Fruit fly (Drosophila melanogaster) whole organism, embryonic: Measurements from ENCODE around the gene Dpm3.

ENCODE experiments used
- Asciz ChIP-seq: fragments of 200-800 bp; sonication (Bioruptor generic); optimal IDR thresholded peaks from 2 replicates; lab custom pipeline; 2017; ENCODE audit warnings: missing biosample characterization, mild to moderate bottlenecking, missing genetic modification characterization, missing genetic modification reagents
- B-H1 ChIP-seq: fragments of 200-800 bp; sonication (Bioruptor generic); IDR thresholded peaks from 3 replicates; pipeline ENCODE4 v1.3.6; 2022; ENCODE audit warnings: missing biosample characterization, missing genetic modification characterization
- CG10366 ChIP-seq: fragments of 200-800 bp; sonication (Bioruptor generic); IDR thresholded peaks from 2 replicates; pipeline ENCODE4 v1.3.6; 2022; ENCODE audit warnings: missing biosample characterization, missing genetic modification characterization
- CG10979 ChIP-seq: fragments of 200-800 bp; sonication (Bioruptor generic); optimal IDR thresholded peaks from 2 replicates; lab custom pipeline; 2018; ENCODE audit warnings: missing biosample characterization, mild to moderate bottlenecking, missing genetic modification characterization, moderate library complexity
- CG11456 ChIP-seq: fragments of 200-800 bp; sonication (Bioruptor generic); IDR thresholded peaks from 3 replicates; pipeline ENCODE4 v1.3.6; 2022; ENCODE audit warnings: missing biosample characterization, missing genetic modification characterization
- CG11695 ChIP-seq: fragments of 200-800 bp; sonication (Bioruptor generic); IDR thresholded peaks from 3 replicates; pipeline ENCODE4 v1.3.6; 2022; ENCODE audit warnings: missing biosample characterization, missing genetic modification characterization
- CG12299 ChIP-seq: fragments of 200-800 bp; sonication (Bioruptor generic); optimal IDR thresholded peaks from 2 replicates; lab custom pipeline; 2018; ENCODE audit warnings: missing biosample characterization, mild to moderate bottlenecking, missing genetic modification characterization
- CG14441 ChIP-seq: fragments of 200-800 bp; sonication (Bioruptor generic); IDR thresholded peaks from 2 replicates; pipeline ENCODE4 v1.3.6; 2022; ENCODE audit warnings: missing biosample characterization, missing genetic modification characterization
- CG1647 ChIP-seq: fragments of 200-800 bp; sonication (Bioruptor generic); optimal IDR thresholded peaks from 3 replicates; lab custom pipeline; 2016; ENCODE audit warnings: missing biosample characterization, missing genetic modification characterization
- CG17328 ChIP-seq: fragments of 200-800 bp; sonication (Bioruptor generic); IDR thresholded peaks from 2 replicates; pipeline ENCODE4 v1.3.6; 2022; ENCODE audit warnings: missing biosample characterization, missing genetic modification characterization
- CG17361 ChIP-seq: fragments of 200-800 bp; sonication (Bioruptor generic); IDR thresholded peaks from 3 replicates; pipeline ENCODE4 v1.3.6; 2022; ENCODE audit warnings: missing biosample characterization, missing genetic modification characterization
- CG4328 ChIP-seq: fragments of 200-800 bp; sonication (Bioruptor generic); optimal IDR thresholded peaks from 3 replicates; lab custom pipeline; 2017; ENCODE audit warnings: missing biosample characterization, missing genetic modification reagents, missing genetic modification characterization
- CG4820 ChIP-seq: fragments of 200-800 bp; sonication (Bioruptor generic); optimal IDR thresholded peaks from 3 replicates; lab custom pipeline; 2016; ENCODE audit warnings: missing biosample characterization, missing genetic modification characterization
- CG7357 ChIP-seq: fragments of 200-800 bp; sonication (Bioruptor generic); IDR thresholded peaks from 3 replicates; pipeline ENCODE4 v1.3.6; 2022; ENCODE audit warnings: missing biosample characterization, missing genetic modification characterization
- CG7839 ChIP-seq: fragments of 200-800 bp; sonication (Bioruptor generic); optimal IDR thresholded peaks from 3 replicates; lab custom pipeline; 2018; ENCODE audit warnings: missing biosample characterization, mild to moderate bottlenecking, missing genetic modification characterization, moderate library complexity
- CG9876 ChIP-seq: fragments of 200-800 bp; sonication (Bioruptor generic); optimal IDR thresholded peaks from 2 replicates; lab custom pipeline; 2016; ENCODE audit warnings: missing biosample characterization, missing genetic modification characterization
- CoRest ChIP-seq: fragments of 200-800 bp; sonication (Bioruptor generic); optimal IDR thresholded peaks from 3 replicates; lab custom pipeline; 2018; ENCODE audit warnings: missing biosample characterization, mild to moderate bottlenecking, missing genetic modification characterization, moderate library complexity
- D19A ChIP-seq: fragments of 200-800 bp; optimal IDR thresholded peaks from 3 replicates; lab custom pipeline; 2019; ENCODE audit warnings: missing biosample characterization, mild to moderate bottlenecking, missing genetic modification characterization, moderate library complexity
- D19B ChIP-seq: fragments of 200-800 bp; sonication (Bioruptor generic); optimal IDR thresholded peaks from 2 replicates; lab custom pipeline; 2017; ENCODE audit warnings: missing biosample characterization, mild to moderate bottlenecking, missing genetic modification characterization
- Deaf1 ChIP-seq: fragments of 200-800 bp; optimal IDR thresholded peaks from 3 replicates; lab custom pipeline; 2019; ENCODE audit warnings: missing biosample characterization, mild to moderate bottlenecking, missing genetic modification characterization, moderate library complexity
- Dll ChIP-seq: fragments of 200-800 bp; sonication (Bioruptor generic); IDR thresholded peaks from 4 replicates; pipeline ENCODE4 v1.3.6; 2022; ENCODE audit warnings: missing biosample characterization, missing genetic modification characterization; ENCODE audit not compliant: partially characterized antibody
- Fer1 ChIP-seq: fragments of 200-800 bp; sonication (Bioruptor generic); optimal IDR thresholded peaks from 2 replicates; lab custom pipeline; 2017; ENCODE audit warnings: missing biosample characterization, mild to moderate bottlenecking, missing genetic modification characterization
- Mrtf ChIP-seq: fragments of 200-800 bp; sonication (Bioruptor generic); IDR thresholded peaks from 3 replicates; pipeline ENCODE4 v1.3.6; 2022; ENCODE audit warnings: missing biosample characterization, missing genetic modification characterization
- Pdp1 ChIP-seq, 2 experiments: fragments of 200-800 bp; sonication (Bioruptor generic); optimal IDR thresholded peaks; 3 replicates each; lab custom pipeline; 2016; ENCODE audit warnings: missing biosample characterization in 2 of 2, missing genetic modification characterization in 2 of 2, mild to moderate bottlenecking in 1 of 2, moderate library complexity in 1 of 2
- Stat92E ChIP-seq, 3 experiments: fragments of >200 bp in 2 of 3; fragments of 200-800 bp in 1 of 3; sonication (Bioruptor generic) in 1 of 3; optimal IDR thresholded peaks; 2 replicates each; lab custom pipeline; 2017 to 2019; ENCODE audit warnings: missing biosample characterization in 3 of 3, missing genetic modification characterization in 3 of 3, mild to moderate bottlenecking in 1 of 3, moderate library complexity in 1 of 3
- TFAM ChIP-seq: fragments of 200-800 bp; sonication (Bioruptor generic); optimal IDR thresholded peaks from 2 replicates; lab custom pipeline; 2017; ENCODE audit warnings: missing biosample characterization, missing genetic modification characterization, inconsistent platforms
- Xbp1 ChIP-seq: fragments of 200-800 bp; sonication (Bioruptor generic); optimal IDR thresholded peaks from 3 replicates; lab custom pipeline; 2016; ENCODE audit warnings: missing biosample characterization, mild to moderate bottlenecking, missing genetic modification characterization
- chinmo ChIP-seq: fragments of 200-800 bp; sonication (Bioruptor generic); IDR thresholded peaks from 4 replicates; pipeline ENCODE4 v1.3.6; 2022; ENCODE audit warnings: missing biosample characterization, missing genetic modification characterization; ENCODE audit not compliant: partially characterized antibody
- dm ChIP-seq: fragments of 200-800 bp; sonication (Bioruptor generic); optimal IDR thresholded peaks from 3 replicates; lab custom pipeline; 2016; ENCODE audit warnings: missing biosample characterization, missing genetic modification characterization
- dmrt11E ChIP-seq: fragments of 200-800 bp; sonication (Bioruptor generic); optimal IDR thresholded peaks from 3 replicates; lab custom pipeline; 2018; ENCODE audit warnings: missing biosample characterization, mild to moderate bottlenecking, missing genetic modification characterization, moderate library complexity
- fd64A ChIP-seq: fragments of 200-800 bp; sonication (Bioruptor generic); optimal IDR thresholded peaks from 3 replicates; lab custom pipeline; 2018; ENCODE audit warnings: missing biosample characterization, mild to moderate bottlenecking, missing genetic modification characterization
- fd96Cb ChIP-seq: fragments of 200-800 bp; sonication (Bioruptor generic); optimal IDR thresholded peaks from 2 replicates; lab custom pipeline; 2018; ENCODE audit warnings: missing biosample characterization, mild to moderate bottlenecking, missing genetic modification characterization, moderate library complexity
- gem ChIP-seq: fragments of 200-800 bp; sonication (Bioruptor generic); optimal IDR thresholded peaks from 2 replicates; lab custom pipeline; 2019; ENCODE audit warnings: missing biosample characterization, mild to moderate bottlenecking, missing genetic modification characterization, moderate library complexity
- gfzf ChIP-seq: fragments of 200-800 bp; sonication (Bioruptor generic); optimal IDR thresholded peaks from 2 replicates; lab custom pipeline; 2016; ENCODE audit warnings: missing biosample characterization, mild to moderate bottlenecking, missing genetic modification characterization, moderate library complexity
- gsb ChIP-seq: fragments of 200-800 bp; sonication (Bioruptor generic); IDR thresholded peaks from 2 replicates; pipeline ENCODE4 v1.3.6; 2022; ENCODE audit warnings: missing biosample characterization, missing genetic modification characterization
- hbn ChIP-seq: fragments of 200-800 bp; sonication (Bioruptor generic); IDR thresholded peaks from 2 replicates; pipeline ENCODE4 v1.3.6; 2022; ENCODE audit warnings: missing biosample characterization, missing genetic modification characterization; ENCODE audit not compliant: partially characterized antibody
- ind ChIP-seq: fragments of 200-800 bp; sonication (Bioruptor generic); optimal IDR thresholded peaks from 3 replicates; lab custom pipeline; 2016; ENCODE audit warnings: missing biosample characterization, missing genetic modification characterization
- lola ChIP-seq, 3 experiments: fragments of >200 bp in 2 of 3; fragments of 200-800 bp in 1 of 3; sonication (Bioruptor generic) in 1 of 3; optimal IDR thresholded peaks; 2 replicates each; lab custom pipeline; 2017 to 2019; ENCODE audit warnings: missing biosample characterization in 3 of 3, missing genetic modification characterization in 3 of 3, mild to moderate bottlenecking in 1 of 3, moderate library complexity in 1 of 3
- nmo ChIP-seq: fragments of 200-800 bp; sonication (Bioruptor generic); optimal IDR thresholded peaks from 2 replicates; lab custom pipeline; 2018; ENCODE audit warnings: missing biosample characterization, mild to moderate bottlenecking, missing genetic modification characterization, moderate library complexity
- nom ChIP-seq: fragments of 200-800 bp; sonication (Bioruptor generic); optimal IDR thresholded peaks from 2 replicates; lab custom pipeline; 2017; ENCODE audit warnings: missing biosample characterization, missing genetic modification characterization, mild to moderate bottlenecking, moderate library complexity, missing genetic modification reagents
- otp ChIP-seq: fragments of 200-800 bp; sonication (Bioruptor generic); IDR thresholded peaks from 3 replicates; pipeline ENCODE4, ENCODE4 v1.3.6; 2022; ENCODE audit warnings: missing biosample characterization, missing genetic modification characterization
- ranshi ChIP-seq: fragments of 200-800 bp; sonication (Bioruptor generic); IDR thresholded peaks from 2 replicates; pipeline ENCODE4 v1.3.6; 2022; ENCODE audit warnings: missing biosample characterization, missing genetic modification characterization
- sd ChIP-seq: fragments of 200-800 bp; sonication (Bioruptor generic); optimal IDR thresholded peaks from 3 replicates; lab custom pipeline; 2018; ENCODE audit warnings: missing biosample characterization, mild to moderate bottlenecking, missing genetic modification characterization, moderate library complexity
- sens-2 ChIP-seq: fragments of 200-800 bp; sonication (Bioruptor generic); IDR thresholded peaks from 2 replicates; pipeline ENCODE4 v1.3.6; 2022; ENCODE audit warnings: missing biosample characterization, missing genetic modification characterization
- ssp ChIP-seq: fragments of 200-800 bp; sonication (Bioruptor generic); IDR thresholded peaks from 2 replicates; pipeline ENCODE4 v1.3.6; 2022; ENCODE audit warnings: missing biosample characterization, missing genetic modification characterization
- stc ChIP-seq: fragments of 200-800 bp; sonication (Bioruptor generic); IDR thresholded peaks from 2 replicates; pipeline ENCODE4 v1.3.6; 2022; ENCODE audit warnings: missing biosample characterization, missing genetic modification characterization
- wdn ChIP-seq: fragments of 200-800 bp; sonication (Bioruptor generic); IDR thresholded peaks from 2 replicates; pipeline ENCODE4 v1.3.6; 2022; ENCODE audit warnings: missing biosample characterization, missing genetic modification characterization
- zen2 ChIP-seq: fragments of 200-800 bp; sonication (Bioruptor generic); IDR thresholded peaks from 3 replicates; pipeline ENCODE4 v1.3.6; 2022; ENCODE audit warnings: missing biosample characterization, missing genetic modification characterization; ENCODE audit not compliant: partially characterized antibody

Gene Dpm3

DNA sequence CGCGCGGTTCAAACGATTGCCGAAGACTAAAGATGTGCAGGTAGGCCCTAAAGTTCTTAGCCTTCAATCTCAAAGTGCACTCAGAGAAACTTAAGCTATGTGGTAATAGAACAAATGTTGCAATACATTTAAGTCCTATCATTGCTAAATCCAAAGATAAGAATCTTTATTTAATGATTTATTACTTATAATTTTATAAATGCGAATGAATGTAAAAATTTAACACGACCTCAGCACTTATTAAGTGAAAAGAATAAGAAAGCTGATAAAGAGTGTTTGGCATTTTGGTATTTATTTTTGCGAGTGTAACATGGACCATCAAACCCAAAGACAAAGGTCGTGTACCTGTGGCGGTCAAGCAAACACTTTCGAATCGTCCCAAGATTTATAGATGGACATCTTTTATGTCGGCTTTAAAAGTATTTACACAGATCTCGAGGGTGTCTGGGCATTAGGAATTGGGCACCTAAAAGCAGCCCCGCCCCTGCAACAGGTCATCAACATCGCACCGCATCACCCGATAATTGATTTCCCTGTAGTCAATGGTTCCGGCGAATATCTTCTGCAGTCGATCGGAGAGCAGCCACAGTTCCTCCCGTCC lies 2.1 kb upstream of the Dpm3 start, which contains the start of gene yellow-e3 (continued):
- TF ChIP-seq CG7357 (GFP tag; lab: Robert Waterston, UW): no peak
- no peak for TF ChIP-seq CG10366 (GFP tag; lab: Robert Waterston, UW)
- no peak for TF ChIP-seq stc (GFP tag; lab: Robert Waterston, UW)
- TF ChIP-seq nmo: peak; percentile 41
- no peak for TF ChIP-seq nom
- no peak for TF ChIP-seq Xbp1 (GFP tag; lab: Kevin White, UChicago)
- no peak for TF ChIP-seq gsb (GFP tag; lab: Robert Waterston, UW)
- TF ChIP-seq gem: peak; percentile 65
- TF ChIP-seq CG7839 (tag; lab: Kevin White, UChicago): peak; percentile 14
- no peak for TF ChIP-seq B-H1
- no peak for TF ChIP-seq zen2 (GFP tag; lab: Robert Waterston, UW)
- no peak for TF ChIP-seq ranshi (GFP tag; lab: Robert Waterston, UW)
- peak; percentile 25 for TF ChIP-seq CoRest
- TF ChIP-seq wdn: no peak
- no peak for TF ChIP-seq CG11456 (GFP tag; lab: Robert Waterston, UW)
- no peak for TF ChIP-seq dm
- TF ChIP-seq, all 482 proteins: peak for 63

DNA sequence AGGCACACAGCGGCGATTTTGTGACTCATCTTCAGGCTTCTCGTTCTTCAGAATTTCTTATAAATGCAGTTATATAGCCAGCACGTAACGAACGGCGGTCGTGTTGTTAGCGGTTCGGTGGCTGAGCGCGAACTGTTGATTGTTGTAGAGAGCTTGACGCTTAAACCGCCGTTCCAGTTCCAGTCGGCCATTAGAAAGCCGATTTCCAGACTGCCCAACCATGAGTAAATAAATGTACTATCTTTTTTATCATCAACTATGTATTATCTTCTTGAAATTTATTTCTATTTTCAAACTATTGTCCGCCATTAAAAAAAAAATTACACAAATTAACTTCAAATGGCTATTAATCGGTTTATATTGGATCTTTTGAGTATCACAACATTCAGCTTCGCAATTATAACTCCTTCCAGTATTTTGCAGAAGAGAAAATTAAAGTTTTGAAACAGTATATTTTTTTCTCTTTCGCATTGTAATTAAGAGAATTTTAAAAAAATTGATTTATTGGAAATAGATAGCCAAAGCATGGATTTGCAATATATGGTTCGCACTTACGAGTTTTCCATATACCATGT lies 1.0 kb downstream of the Dpm3 start, which contains the start of gene GILT1:
GILT1 (minus strand) TSS at position 141 of the 575 bp plus-strand sequence.
- no peak for TF ChIP-seq TFAM
- TF ChIP-seq D19B: no peak
- no peak for TF ChIP-seq Asciz (GFP tag; lab: Kevin White, UChicago)
- TF ChIP-seq Deaf1 (tag; lab: Kevin White, UChicago): peak; percentile 13
- peak; percentile 28; the same call in 1 of the 4 replicates for TF ChIP-seq Dll (GFP tag; lab: Robert Waterston, UW)
- no peak for TF ChIP-seq CG9876 (GFP tag; lab: Kevin White, UChicago)
- no peak for TF ChIP-seq otp
- TF ChIP-seq CG12299 (tag; lab: Kevin White, UChicago): no peak
- no peak for TF ChIP-seq CG1647 (GFP tag; lab: Kevin White, UChicago)
- no peak for TF ChIP-seq CG17361
- TF ChIP-seq gfzf (GFP tag; lab: Kevin White, UChicago): peak; percentile 49
- TF ChIP-seq Mrtf (GFP tag; lab: Robert Waterston, UW): no peak
- 0 out of 4 replicates have a peak, but pooled peaks have one; percentile 62 for TF ChIP-seq chinmo (GFP tag; lab: Robert Waterston, UW)
- TF ChIP-seq fd64A (GFP tag; lab: Kevin White, UChicago): no peak
- no peak for TF ChIP-seq CG10979 (tag; lab: Kevin White, UChicago)
- no peak for TF ChIP-seq ssp (GFP tag; lab: Robert Waterston, UW)
- no peak for TF ChIP-seq sens-2 (GFP tag; lab: Robert Waterston, UW)
- TF ChIP-seq fd96Cb (tag; lab: Kevin White, UChicago): no peak
- no peak for TF ChIP-seq ind
- TF ChIP-seq lola (GFP tag; optimal IDR thresholded peaks at IDR 0.05; lab: Kevin White, UChicago): no peak
- TF ChIP-seq D19A (tag; lab: Kevin White, UChicago): no peak
- peak in 1 of 2 experiments; percentile 31 for TF ChIP-seq Pdp1 (GFP tag; optimal IDR thresholded peaks at IDR 0.05; lab: Kevin White, UChicago)
- TF ChIP-seq sd: no peak
- no peak for TF ChIP-seq CG11695 (GFP tag; lab: Robert Waterston, UW)
- no peak for TF ChIP-seq CG4820 (GFP tag; lab: Kevin White, UChicago)
- TF ChIP-seq stc (GFP tag; lab: Robert Waterston, UW): no peak
- TF ChIP-seq CG17328 (GFP tag; lab: Robert Waterston, UW): 0 out of 2 replicates have a peak, but pooled peaks have one; percentile 13
- no peak for TF ChIP-seq CG14441
- TF ChIP-seq Stat92E (GFP tag; optimal IDR thresholded peaks at IDR 0.05; lab: Kevin White, UChicago): peak in 1 of 3 experiments; percentile 50
- TF ChIP-seq hbn (GFP tag; lab: Robert Waterston, UW): no peak
- no peak for TF ChIP-seq dmrt11E (tag; lab: Kevin White, UChicago)
- TF ChIP-seq Fer1 (GFP tag; lab: Kevin White, UChicago): no peak
- TF ChIP-seq CG4328 (GFP tag; lab: Kevin White, UChicago): no peak
